Worm (Caenorhabditis elegans) whole organism, young adult: ENCODE results near the gene gtf-2H5.

Experiments
- akir-1 ChIP-seq: fragments of 200-800 bp; sonication (Bioruptor generic); optimal IDR thresholded peaks from 2 replicates; lab custom pipeline; 2018; ENCODE audit warnings: mild to moderate bottlenecking, missing genetic modification characterization, moderate library complexity, missing compliant biosample characterization
- egrh-3 ChIP-seq: fragments of 200-800 bp; sonication (Bioruptor generic); IDR thresholded peaks from 2 replicates; pipeline ENCODE4 v1.3.6; 2022; ENCODE audit warnings: missing genetic modification reagents, missing genetic modification characterization, missing compliant biosample characterization
- lsy-27 ChIP-seq: sonication (generic microtip); optimal IDR thresholded peaks from 2 replicates; lab custom pipeline; 2017; ENCODE audit warnings: missing genetic modification characterization, mild to moderate bottlenecking, missing compliant biosample characterization, antibody characterized with exemption, missing genotype, borderline replicate concordance; ENCODE audit not compliant: insufficient read depth
- unc-62 ChIP-seq: fragments of 150-350 bp; optimal IDR thresholded peaks from 2 replicates; lab custom pipeline; 2014; ENCODE audit warnings: missing biosample characterization, missing genetic modification reagents, missing genetic modification characterization

- TF ChIP-seq egrh-3 (GFP tag; lab: Robert Waterston, UW) (no peak), akir-1 (GFP tag; lab: Kevin White, UChicago) (no peak), lsy-27 (tag; lab: Kevin White, UChicago) (no peak), unc-62 (GFP tag; lab: Kevin White, UChicago) (peak; percentile 57)
Observed at ce11 chrIII:623754-624153, 46.4 kb upstream of the gtf-2H5 start.
